Fruit fly (Drosophila melanogaster): Measurements from ENCODE around the gene CG10428.
A peak's percentile ranks its signal among the peaks of the same experiment; 100 is the strongest.

CG10428 gene

DNA sequence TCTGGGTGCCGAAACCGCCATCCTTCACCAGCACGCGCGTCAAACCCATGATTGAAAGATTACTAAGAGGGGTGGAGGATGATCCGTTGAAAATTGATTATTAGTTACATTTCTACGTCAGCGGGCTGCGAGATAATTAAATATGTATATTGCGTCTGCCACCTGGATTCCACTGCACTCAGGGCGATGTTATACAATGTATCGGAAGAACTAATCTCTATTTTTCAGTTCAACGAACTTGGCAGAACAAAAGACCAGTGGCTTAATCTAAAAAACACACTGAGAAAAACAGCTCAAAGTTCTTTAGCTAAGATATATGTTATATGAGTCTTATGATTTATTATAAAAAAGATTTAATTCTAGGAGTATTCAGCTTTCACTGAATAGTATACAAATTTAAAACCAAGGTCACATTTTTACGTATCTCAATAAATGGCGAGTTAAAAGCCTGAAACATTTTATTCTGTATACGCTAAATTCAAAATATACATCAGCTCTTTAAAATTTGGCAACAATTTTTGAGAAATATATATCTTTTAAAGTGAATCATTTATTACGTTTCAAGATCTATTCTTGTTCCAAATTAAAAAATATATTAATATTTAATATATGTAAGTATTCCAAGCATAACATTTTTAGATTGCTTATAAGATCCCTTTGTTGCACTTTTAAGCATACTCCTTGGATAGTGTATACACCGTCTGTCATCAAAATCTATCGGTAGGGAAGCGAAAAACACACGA is 5.0 kb downstream of the CG10428 start (continued):
- TF ChIP-seq tio (GFP tag; optimal IDR thresholded peaks at IDR 0.05): no peak
- no peak for TF ChIP-seq CG11093 (GFP tag; IDR thresholded peaks at IDR 0.05)
- no peak for TF ChIP-seq slou (GFP tag; optimal IDR thresholded peaks at IDR 0.05)
- no peak for TF ChIP-seq kni (GFP tag; optimal IDR thresholded peaks at IDR 0.05)
- TF ChIP-seq CG18262 (tag; optimal IDR thresholded peaks at IDR 0.05): peak; percentile 54
- TF ChIP-seq btn (GFP tag; optimal IDR thresholded peaks at IDR 0.05): no peak
- TF ChIP-seq CG32772 (GFP tag; IDR thresholded peaks at IDR 0.05): no peak
- no peak for TF ChIP-seq CG12071 (GFP tag; optimal IDR thresholded peaks at IDR 0.05)
- TF ChIP-seq CG11504 (tag; optimal IDR thresholded peaks at IDR 0.05): peak; percentile 60
- TF ChIP-seq CG9932 (GFP tag; IDR thresholded peaks at IDR 0.05): peak; percentile 41; the same call in 1 of the 2 replicates
- TF ChIP-seq org-1 (GFP tag; optimal IDR thresholded peaks at IDR 0.05): no peak
- no peak for TF ChIP-seq chn (GFP tag; optimal IDR thresholded peaks at IDR 0.05)
- peak; percentile 59; the same call in 1 of the 3 replicates for TF ChIP-seq dysf (GFP tag; IDR thresholded peaks at IDR 0.05)
- peak; percentile 36 for TF ChIP-seq Dek (tag; optimal IDR thresholded peaks at IDR 0.05)
- peak; percentile 43 for TF ChIP-seq CoRest (tag; optimal IDR thresholded peaks at IDR 0.05)
- TF ChIP-seq CG13894 (tag; optimal IDR thresholded peaks at IDR 0.05): no peak
- TF ChIP-seq D (optimal IDR thresholded peaks at IDR 0.05): no peak
- TF ChIP-seq D (GFP tag; optimal IDR thresholded peaks at IDR 0.05): no peak
- TF ChIP-seq CG18599 (GFP tag; optimal IDR thresholded peaks at IDR 0.05): peak; percentile 43
- no peak for TF ChIP-seq bcd (GFP tag; optimal IDR thresholded peaks at IDR 0.05)
- TF ChIP-seq hb (GFP tag; IDR thresholded peaks at IDR 0.05; ENCODE audit: partially characterized antibody): no peak
- TF ChIP-seq CG6689 (GFP tag; IDR thresholded peaks at IDR 0.05): 0 out of 2 replicates have a peak, but pooled peaks have one; percentile 23
- TF ChIP-seq MBD-R2 (GFP tag; IDR thresholded peaks at IDR 0.05): 0 out of 2 replicates have a peak, but pooled peaks have one; percentile 6
- peak; percentile 21 for TF ChIP-seq Hr3 (GFP tag; optimal IDR thresholded peaks at IDR 0.05)
- TF ChIP-seq CG2678 (tag; optimal IDR thresholded peaks at IDR 0.05): peak; percentile 73
- no peak for TF ChIP-seq CG10959 (GFP tag; IDR thresholded peaks at IDR 0.05)
- TF ChIP-seq dpn (GFP tag; optimal IDR thresholded peaks at IDR 0.05): peak in 1 of 2 experiments; percentile 10
- TF ChIP-seq CG15011 (GFP tag; optimal IDR thresholded peaks at IDR 0.05): no peak
- 0 out of 2 replicates have a peak, but pooled peaks have one; percentile 4 for TF ChIP-seq rib (GFP tag; IDR thresholded peaks at IDR 0.05)
- peak; percentile 37 for TF ChIP-seq Sox100B (GFP tag; optimal IDR thresholded peaks at IDR 0.05)
- TF ChIP-seq CG6683 (GFP tag; optimal IDR thresholded peaks at IDR 0.05): no peak
- peak; percentile 18 for TF ChIP-seq fd96Cb (tag; optimal IDR thresholded peaks at IDR 0.05)
- peak; percentile 12 for TF ChIP-seq NfI (GFP tag; optimal IDR thresholded peaks at IDR 0.05)
- no peak for TF ChIP-seq CG12104 (GFP tag; optimal IDR thresholded peaks at IDR 0.05)
- no peak for TF ChIP-seq Lim3 (GFP tag; IDR thresholded peaks at IDR 0.05)
- peak; percentile 94 for TF ChIP-seq D19A (tag; optimal IDR thresholded peaks at IDR 0.05)
- no peak for TF ChIP-seq tx (GFP tag; optimal IDR thresholded peaks at IDR 0.05)
- peak; percentile 8 for TF ChIP-seq BtbVII (GFP tag; optimal IDR thresholded peaks at IDR 0.05)
- TF ChIP-seq CG32532 (GFP tag; IDR thresholded peaks at IDR 0.05): peak; percentile 19; the same call in 1 of the 2 replicates
- TF ChIP-seq CG15514 (GFP tag; optimal IDR thresholded peaks at IDR 0.05): no peak
- no peak for TF ChIP-seq lmd (GFP tag; IDR thresholded peaks at IDR 0.05)
- TF ChIP-seq CG43689 (GFP tag; IDR thresholded peaks at IDR 0.05): no peak
- TF ChIP-seq pum (GFP tag; optimal IDR thresholded peaks at IDR 0.05): no peak
- no peak for TF ChIP-seq CG8359 (GFP tag; optimal IDR thresholded peaks at IDR 0.05; ENCODE audit: borderline replicate concordance)
- TF ChIP-seq CG17385 (GFP tag; optimal IDR thresholded peaks at IDR 0.05): peak; percentile 10
- TF ChIP-seq PHDP (tag; optimal IDR thresholded peaks at IDR 0.05): peak; percentile 42
- peak; percentile 51 for TF ChIP-seq CG9727 (GFP tag; optimal IDR thresholded peaks at IDR 0.05)
- no peak for TF ChIP-seq p53 (GFP tag; optimal IDR thresholded peaks at IDR 0.05)
- TF ChIP-seq ranshi (GFP tag; IDR thresholded peaks at IDR 0.05): 0 out of 2 replicates have a peak, but pooled peaks have one; percentile 25
